Worm (Caenorhabditis elegans) whole organism, late embryonic: ENCODE results near the gene F59A1.18.

Experiments
- C38D4.7 ChIP-seq: fragments of 200-800 bp; sonication (Bioruptor generic); optimal IDR thresholded peaks from 2 replicates; lab custom pipeline; 2018; ENCODE audit warnings: mild to moderate bottlenecking, missing genetic modification characterization, moderate library complexity, missing compliant biosample characterization
- F13H6.1 ChIP-seq: sonication (generic microtip); optimal IDR thresholded peaks from 2 replicates; lab custom pipeline; 2016; ENCODE audit warnings: missing genetic modification characterization, missing compliant biosample characterization
- K02D7.2 ChIP-seq: sonication (generic microtip); optimal IDR thresholded peaks from 2 replicates; lab custom pipeline; 2017; ENCODE audit warnings: mild to moderate bottlenecking, missing genetic modification characterization, missing compliant biosample characterization
- K09A11.1 ChIP-seq: sonication (generic microtip); optimal IDR thresholded peaks from 2 replicates; lab custom pipeline; 2017; ENCODE audit warnings: antibody characterized with exemption, mild to moderate bottlenecking, missing genetic modification characterization, missing compliant biosample characterization; ENCODE audit not compliant: insufficient read depth
- Y22D7AL.16 ChIP-seq: sonication (generic microtip); optimal IDR thresholded peaks from 2 replicates; lab custom pipeline; 2016; ENCODE audit warnings: missing genetic modification characterization, missing compliant biosample characterization
- ahr-1 ChIP-seq: sonication (generic microtip); optimal IDR thresholded peaks from 2 replicates; lab custom pipeline; 2016; ENCODE audit warnings: missing genetic modification characterization, missing compliant biosample characterization
- ama-1 ChIP-seq: fragments of 150-350 bp; optimal IDR thresholded peaks from 2 replicates; lab custom pipeline; 2014
- ceh-18 ChIP-seq: sonication (generic microtip); optimal IDR thresholded peaks from 2 replicates; lab custom pipeline; 2016; ENCODE audit warnings: missing genetic modification characterization, missing compliant biosample characterization
- ceh-2 ChIP-seq: sonication (generic microtip); optimal IDR thresholded peaks from 2 replicates; lab custom pipeline; 2016; ENCODE audit warnings: missing genotype, missing genetic modification characterization, missing compliant biosample characterization
- ceh-24 ChIP-seq: sonication (generic microtip); optimal IDR thresholded peaks from 2 replicates; lab custom pipeline; 2016; ENCODE audit warnings: mild to moderate bottlenecking, missing genetic modification characterization, missing compliant biosample characterization
- ceh-45 ChIP-seq: fragments of 200-800 bp; sonication (Bioruptor generic); IDR thresholded peaks from 2 replicates; pipeline ENCODE4 v1.3.6; 2022; ENCODE audit warnings: missing genetic modification reagents, missing genetic modification characterization, missing compliant biosample characterization
- ceh-48 ChIP-seq: sonication (generic microtip); optimal IDR thresholded peaks from 2 replicates; lab custom pipeline; 2016; ENCODE audit warnings: missing genetic modification characterization, inconsistent platforms, missing compliant biosample characterization
- ceh-6 ChIP-seq: fragments of 200-800 bp; sonication (Bioruptor generic); optimal IDR thresholded peaks from 2 replicates; lab custom pipeline; 2018; ENCODE audit warnings: mild to moderate bottlenecking, missing genetic modification characterization, missing compliant biosample characterization
- ceh-9 ChIP-seq: sonication (generic microtip); optimal IDR thresholded peaks from 2 replicates; lab custom pipeline; 2016; ENCODE audit warnings: mild to moderate bottlenecking, missing genetic modification characterization, inconsistent platforms, missing compliant biosample characterization
- che-1 ChIP-seq: sonication (generic microtip); optimal IDR thresholded peaks from 2 replicates; lab custom pipeline; 2016; ENCODE audit warnings: mild to moderate bottlenecking, missing genetic modification characterization, missing compliant biosample characterization
- elt-2 ChIP-seq: sonication (generic microtip); optimal IDR thresholded peaks from 2 replicates; lab custom pipeline; 2016; ENCODE audit warnings: missing genetic modification reagents, missing genetic modification characterization, missing compliant biosample characterization
- ets-4 ChIP-seq: sonication (generic microtip); optimal IDR thresholded peaks from 2 replicates; lab custom pipeline; 2016; ENCODE audit warnings: missing genetic modification characterization, missing compliant biosample characterization
- eyg-1 ChIP-seq: sonication (generic microtip); optimal IDR thresholded peaks from 2 replicates; lab custom pipeline; 2016; ENCODE audit warnings: missing genotype, missing genetic modification characterization, missing compliant biosample characterization
- fkh-10 ChIP-seq: fragments of 150-350 bp; optimal IDR thresholded peaks from 2 replicates; lab custom pipeline; 2014; ENCODE audit warnings: missing biosample characterization, missing genetic modification reagents, missing genetic modification characterization
- gmeb-2 ChIP-seq: sonication (generic microtip); optimal IDR thresholded peaks from 2 replicates; lab custom pipeline; 2016; ENCODE audit warnings: missing genetic modification characterization, inconsistent platforms, missing compliant biosample characterization
- hlh-30 ChIP-seq: sonication (generic microtip); optimal IDR thresholded peaks from 2 replicates; lab custom pipeline; 2017; ENCODE audit warnings: antibody characterized with exemption, missing genetic modification characterization, missing compliant biosample characterization; ENCODE audit not compliant: insufficient read depth
- lin-11 ChIP-seq: fragments of 200-800 bp; sonication (Bioruptor generic); optimal IDR thresholded peaks from 2 replicates; lab custom pipeline; 2018; ENCODE audit warnings: mild to moderate bottlenecking, missing genetic modification characterization, missing compliant biosample characterization
- madf-2 ChIP-seq: sonication (generic microtip); optimal IDR thresholded peaks from 2 replicates; lab custom pipeline; 2017; ENCODE audit warnings: missing genetic modification characterization, missing compliant biosample characterization
- nhr-11 ChIP-seq: fragments of 150-350 bp; optimal IDR thresholded peaks from 2 replicates; lab custom pipeline; 2014; ENCODE audit warnings: missing biosample characterization, missing genetic modification characterization
- nhr-232 ChIP-seq: sonication (generic microtip); optimal IDR thresholded peaks from 2 replicates; lab custom pipeline; 2016; ENCODE audit warnings: missing genetic modification characterization, missing compliant biosample characterization
- npax-4 ChIP-seq: sonication (generic microtip); optimal IDR thresholded peaks from 2 replicates; lab custom pipeline; 2016; ENCODE audit warnings: missing genetic modification characterization, missing compliant biosample characterization
- odd-2 ChIP-seq: sonication (generic microtip); optimal IDR thresholded peaks from 2 replicates; lab custom pipeline; 2017; ENCODE audit warnings: antibody characterized with exemption, mild to moderate bottlenecking, missing genetic modification characterization, missing compliant biosample characterization
- pag-3 ChIP-seq: sonication (generic microtip); optimal IDR thresholded peaks from 2 replicates; lab custom pipeline; 2016; ENCODE audit warnings: missing compliant biosample characterization, missing genetic modification characterization, borderline replicate concordance
- pha-4 ChIP-seq: fragments of 150-350 bp; optimal IDR thresholded peaks from 2 replicates; lab custom pipeline; 2018; ENCODE audit warnings: missing biosample characterization, missing genetic modification reagents, missing genetic modification characterization
- pqm-1 ChIP-seq: sonication (generic microtip); optimal IDR thresholded peaks from 2 replicates; lab custom pipeline; 2016; ENCODE audit warnings: missing genetic modification characterization, missing compliant biosample characterization
- pros-1 ChIP-seq: fragments of 150-350 bp; optimal IDR thresholded peaks from 2 replicates; lab custom pipeline; 2014; ENCODE audit warnings: missing biosample characterization, missing genetic modification reagents, missing genetic modification characterization
- rnt-1 ChIP-seq: sonication (generic microtip); optimal IDR thresholded peaks from 2 replicates; lab custom pipeline; 2016; ENCODE audit warnings: missing genetic modification characterization, missing compliant biosample characterization
- sdc-2 ChIP-seq: sonication (generic microtip); optimal IDR thresholded peaks from 2 replicates; lab custom pipeline; 2016; ENCODE audit warnings: missing genotype, missing genetic modification characterization, missing compliant biosample characterization
- sox-2 ChIP-seq: fragments of 200-800 bp; sonication (Bioruptor generic); IDR thresholded peaks from 2 replicates; pipeline ENCODE4 v1.3.6; 2022; ENCODE audit warnings: missing genetic modification reagents, missing genetic modification characterization, missing compliant biosample characterization
- syd-9 ChIP-seq: sonication (generic microtip); optimal IDR thresholded peaks from 2 replicates; lab custom pipeline; 2016; ENCODE audit warnings: mild to moderate bottlenecking, missing genetic modification characterization, moderate library complexity, missing compliant biosample characterization
- unc-42 ChIP-seq: sonication (generic microtip); optimal IDR thresholded peaks from 2 replicates; lab custom pipeline; 2016; ENCODE audit warnings: missing genotype, missing genetic modification characterization, missing compliant biosample characterization
- unc-55 ChIP-seq: sonication (generic microtip); optimal IDR thresholded peaks from 2 replicates; lab custom pipeline; 2017; ENCODE audit warnings: missing biosample characterization, missing genetic modification reagents, missing genetic modification characterization
- zip-5 ChIP-seq: sonication (generic microtip); optimal IDR thresholded peaks from 2 replicates; lab custom pipeline; 2016; ENCODE audit warnings: missing genetic modification characterization, missing compliant biosample characterization
- ztf-16 ChIP-seq: sonication (generic microtip); optimal IDR thresholded peaks from 2 replicates; lab custom pipeline; 2017; ENCODE audit warnings: missing genetic modification characterization, missing compliant biosample characterization

The F59A1.18 gene

DNA sequence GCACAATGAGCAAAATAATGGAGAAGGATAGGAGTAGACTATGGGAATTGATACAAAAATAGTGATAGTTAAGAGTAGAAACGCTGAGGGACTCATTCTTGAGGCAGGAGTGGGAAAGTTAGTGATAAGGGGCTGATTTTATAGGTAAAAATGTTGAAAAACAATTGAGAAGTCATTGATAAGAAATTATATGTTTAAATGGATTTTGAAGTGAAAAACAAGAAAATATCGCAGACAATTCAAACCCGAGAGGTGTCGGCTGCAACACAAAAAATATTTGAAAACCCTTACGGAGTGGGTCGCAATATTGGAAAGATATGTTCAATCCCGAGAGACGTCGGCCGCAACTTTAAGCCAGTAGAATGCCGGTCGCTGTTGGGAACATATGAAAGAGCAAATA lies 10.0 kb upstream of the F59A1.18 start, which contains the start of gene spp-29:
spp-29 (minus strand) TSS at position 101 of the 400 bp plus-strand sequence.
- TF ChIP-seq npax-4 (tag; lab: Kevin White, UChicago) (no peak), Y22D7AL.16 (tag; lab: Kevin White, UChicago) (no peak), odd-2 (no peak), unc-42 (tag; lab: Kevin White, UChicago) (no peak), ceh-2 (no peak), F13H6.1 (tag; lab: Kevin White, UChicago) (no peak)

DNA sequence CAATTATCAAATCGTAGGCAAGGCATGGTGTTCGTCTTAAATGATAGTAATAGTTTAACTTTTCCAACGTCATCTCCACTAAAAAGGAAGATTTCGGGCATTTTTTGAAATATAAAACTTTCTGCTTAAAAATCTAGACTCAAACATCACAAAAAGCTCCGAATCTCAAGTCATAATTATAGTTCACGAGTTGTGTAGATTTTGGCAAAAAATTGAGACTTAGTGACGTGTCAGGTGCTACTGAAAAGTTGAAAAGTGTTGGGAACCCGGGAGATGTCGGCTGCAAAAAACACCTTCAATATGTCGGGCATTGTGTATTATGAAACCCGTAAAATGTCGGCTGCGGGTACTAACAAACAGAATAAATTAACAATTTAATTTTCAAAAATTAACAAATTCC lies 9.1 kb upstream of the F59A1.18 start, which contains the start of gene Y26G10.1:
Y26G10.1 (minus strand) TSS at position 101 of the 400 bp plus-strand sequence.
- TF ChIP-seq che-1: no peak

DNA sequence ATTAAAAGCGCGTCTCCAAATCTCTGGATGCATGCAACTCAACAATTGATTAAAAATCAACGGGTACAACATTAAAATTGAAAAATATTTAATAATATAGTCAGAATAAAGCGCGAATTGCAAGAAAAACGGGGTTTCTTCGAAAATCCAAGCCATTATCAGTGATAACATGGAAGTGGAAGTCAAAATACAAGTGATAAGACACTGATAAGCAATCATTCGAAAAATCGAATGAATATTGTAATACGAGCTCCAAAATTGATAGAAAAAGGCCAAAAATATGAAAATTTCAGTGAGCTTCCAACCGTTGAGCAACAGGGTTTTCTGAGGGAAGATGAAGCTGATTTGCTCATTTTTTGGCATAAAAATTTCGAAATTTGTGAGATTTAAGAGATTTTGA lies 7.5 kb upstream of the F59A1.18 start:
- no peak for TF ChIP-seq syd-9
- no peak for TF ChIP-seq ceh-6 (GFP tag; lab: Kevin White, UChicago)
- TF ChIP-seq ceh-48 (tag; lab: Kevin White, UChicago): no peak
- TF ChIP-seq elt-2 (tag; lab: Kevin White, UChicago): peak; percentile 87
- no peak for TF ChIP-seq ama-1 (lab: Kevin White, UChicago)

DNA sequence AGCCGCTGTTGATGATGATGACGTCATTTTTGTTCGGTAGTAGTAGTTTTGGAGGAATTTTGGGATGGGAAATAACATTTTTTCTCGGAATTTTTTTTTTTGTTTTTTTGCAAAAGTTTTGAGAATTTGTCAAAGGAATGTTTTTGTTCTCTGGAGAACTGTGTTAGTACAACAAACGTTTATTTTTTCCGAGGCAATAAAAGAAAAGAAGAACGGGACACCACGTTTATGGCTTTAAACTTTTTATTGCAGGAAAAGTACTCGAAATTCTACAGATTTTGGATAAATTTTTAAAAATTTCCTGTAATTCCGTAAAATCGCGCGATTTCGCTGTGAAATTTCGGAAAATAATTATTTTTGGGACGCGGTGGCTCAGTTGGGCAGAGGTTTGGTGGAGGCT lies 4.2 kb upstream of the F59A1.18 start, which contains the start of gene F59A1.13:
F59A1.13 (minus strand) TSS at position 101 of the 400 bp plus-strand sequence.
- TF ChIP-seq sdc-2 (tag; lab: Kevin White, UChicago) (no peak), syd-9 (no peak), K02D7.2 (tag; lab: Kevin White, UChicago) (no peak), gmeb-2 (no peak), pag-3 (tag; lab: Kevin White, UChicago) (no peak), ceh-2 (no peak), lin-11 (no peak), ahr-1 (tag; lab: Kevin White, UChicago) (no peak), ets-4 (tag; lab: Kevin White, UChicago) (no peak), pros-1 (tag; lab: Kevin White, UChicago) (no peak), ztf-16 (tag; lab: Kevin White, UChicago) (no peak), nhr-11 (tag; lab: Kevin White, UChicago) (no peak), ceh-24 (tag; lab: Kevin White, UChicago) (no peak), K09A11.1 (tag; lab: Kevin White, UChicago) (no peak), pha-4 (no peak), ceh-45 (no peak), fkh-10 (GFP tag; lab: Kevin White, UChicago) (no peak)

DNA sequence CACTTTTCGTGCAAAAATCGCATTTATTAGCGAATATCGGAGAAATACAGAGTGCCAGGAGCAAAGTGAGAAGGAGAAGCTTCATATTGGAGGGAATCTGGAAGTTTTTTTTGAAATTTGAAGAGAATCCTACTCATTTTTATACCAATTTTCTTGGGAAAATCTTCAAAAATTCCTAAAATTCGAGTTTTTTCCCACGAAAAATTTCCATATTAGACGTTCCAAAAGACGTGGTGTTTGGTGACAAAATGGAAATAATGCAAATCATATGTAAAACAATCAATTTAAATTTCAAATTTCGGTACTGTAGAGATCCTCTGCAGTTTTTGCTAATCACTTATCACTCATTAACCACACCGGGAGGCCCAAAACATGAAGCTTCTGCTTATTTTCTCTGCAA lies 1.9 kb downstream of the F59A1.18 start, which contains the start of the genes F59A1.16 and F59A1.6:
F59A1.16 (minus strand) TSS at position 101 of the 400 bp plus-strand sequence.
F59A1.6 (plus strand) TSS at position 285 of the 400 bp plus-strand sequence.
- no peak for TF ChIP-seq nhr-232
- TF ChIP-seq ceh-9 (tag; lab: Kevin White, UChicago): no peak
- no peak for TF ChIP-seq C38D4.7 (GFP tag; lab: Kevin White, UChicago)
- no peak for TF ChIP-seq lin-11

DNA sequence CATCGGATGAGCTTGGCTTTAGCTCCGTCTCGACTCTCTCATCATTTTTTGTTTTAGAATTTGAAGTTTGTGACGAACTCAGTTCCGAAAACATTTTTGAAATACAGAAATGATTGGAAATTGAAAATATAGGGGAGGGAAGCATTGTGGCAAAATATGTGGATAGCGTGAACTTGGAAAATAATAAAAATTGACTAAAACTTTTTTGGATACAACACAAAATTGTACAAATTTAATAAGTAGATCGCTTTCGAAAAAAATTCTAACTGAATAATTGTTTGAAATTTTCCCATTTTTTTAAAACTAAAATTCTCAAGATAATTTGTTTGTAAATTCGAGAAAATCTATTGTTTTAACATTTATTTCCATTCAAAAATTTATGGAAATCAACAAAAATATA lies 3.0 kb downstream of the F59A1.18 start, which contains the start of gene F59A1.15:
F59A1.15 (minus strand) TSS at position 101 of the 400 bp plus-strand sequence.
- TF ChIP-seq fkh-10 (GFP tag; lab: Kevin White, UChicago): no peak
- TF ChIP-seq pqm-1 (tag; lab: Kevin White, UChicago): no peak
- no peak for TF ChIP-seq che-1
- TF ChIP-seq zip-5: no peak
- TF ChIP-seq ceh-2: no peak
- no peak for TF ChIP-seq sox-2
- TF ChIP-seq eyg-1 (tag; lab: Kevin White, UChicago): no peak
- TF ChIP-seq madf-2: no peak
- TF ChIP-seq ceh-18: no peak
- no peak for TF ChIP-seq unc-55
- TF ChIP-seq hlh-30: no peak
- no peak for TF ChIP-seq rnt-1 (tag; lab: Kevin White, UChicago)
- TF ChIP-seq, all 69 proteins: peak for 0
